Fruit fly (Drosophila melanogaster): Measurements from ENCODE around the gene grn.

grn gene

DNA sequence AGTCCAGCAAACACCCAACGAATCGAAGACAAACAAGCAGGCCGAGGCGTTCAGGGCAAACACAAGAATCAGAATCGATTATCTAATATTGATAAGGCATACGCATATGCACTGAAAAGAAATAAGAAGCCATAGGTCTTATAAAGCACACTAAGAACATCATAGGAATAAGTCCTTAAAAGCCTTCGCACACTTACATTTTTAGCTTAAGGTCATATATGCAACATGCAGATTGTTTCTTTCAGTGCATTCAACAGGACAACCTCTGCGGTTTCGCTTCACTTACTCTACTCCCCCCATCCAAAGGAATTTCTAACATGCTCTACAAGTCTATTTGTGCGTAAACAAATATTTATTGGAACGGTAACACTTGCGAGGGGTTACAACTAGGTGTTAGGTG lies 31.4 kb upstream of the grn start (continued):
- TF ChIP-seq Trl (optimal IDR thresholded peaks at IDR 0.05) = no peak
- peak; percentile 57 for TF ChIP-seq Trl (GFP tag; optimal IDR thresholded peaks at IDR 0.05)
- TF ChIP-seq Hr51 (GFP tag; optimal IDR thresholded peaks at IDR 0.05) = peak; percentile 16 to 22
- TF ChIP-seq az2 (GFP tag; optimal IDR thresholded peaks at IDR 0.05) = peak; percentile 72
- TF ChIP-seq sens-2 (GFP tag; IDR thresholded peaks at IDR 0.05) = peak; percentile 67
- TF ChIP-seq CG17361 (GFP tag; IDR thresholded peaks at IDR 0.05) = peak; percentile 62
- peak; percentile 10 for TF ChIP-seq Lhr (GFP tag; optimal IDR thresholded peaks at IDR 0.05)
- TF ChIP-seq HLH4C (GFP tag; IDR thresholded peaks at IDR 0.05; ENCODE audit: partially characterized antibody) = no peak
- TF ChIP-seq Antp (GFP tag; optimal IDR thresholded peaks at IDR 0.05) = peak; percentile 65
- peak; percentile 49 for TF ChIP-seq CG33557 (GFP tag; optimal IDR thresholded peaks at IDR 0.05)
- peak; percentile 74 for TF ChIP-seq nmo (GFP tag; optimal IDR thresholded peaks at IDR 0.05)
- TF ChIP-seq dpn (GFP tag; optimal IDR thresholded peaks at IDR 0.05) = peak; percentile 31 to 44
- TF ChIP-seq CG7556 (GFP tag; optimal IDR thresholded peaks at IDR 0.05) = peak; percentile 58
- TF ChIP-seq row (GFP tag; IDR thresholded peaks at IDR 0.05) = peak; percentile 67
- TF ChIP-seq Fer3 (tag; optimal IDR thresholded peaks at IDR 0.05) = peak; percentile 0
- TF ChIP-seq crp (GFP tag; optimal IDR thresholded peaks at IDR 0.05) = no peak
- TF ChIP-seq CG10462 (GFP tag; optimal IDR thresholded peaks at IDR 0.05) = peak; percentile 39
- TF ChIP-seq CG7786 (GFP tag; optimal IDR thresholded peaks at IDR 0.05) = peak; percentile 51
- TF ChIP-seq cas (GFP tag; IDR thresholded peaks at IDR 0.05) = no peak
- peak; percentile 57 for TF ChIP-seq fd96Cb (tag; optimal IDR thresholded peaks at IDR 0.05)
- TF ChIP-seq CG6791 (GFP tag; IDR thresholded peaks at IDR 0.05; ENCODE audit: partially characterized antibody) = no peak
- TF ChIP-seq mirr (GFP tag; optimal IDR thresholded peaks at IDR 0.05) = no peak
- TF ChIP-seq tup (GFP tag; optimal IDR thresholded peaks at IDR 0.05) = peak; percentile 8
- TF ChIP-seq CG4707 (GFP tag; optimal IDR thresholded peaks at IDR 0.05) = peak; percentile 3
- peak; percentile 67 for TF ChIP-seq CG8944 (GFP tag; optimal IDR thresholded peaks at IDR 0.05)
- TF ChIP-seq bsh (GFP tag; optimal IDR thresholded peaks at IDR 0.05) = peak in 1 of 2 experiments; percentile 84
- TF ChIP-seq Sry-β (GFP tag; optimal IDR thresholded peaks at IDR 0.05) = peak; percentile 8
- TF ChIP-seq CG4424 (GFP tag; optimal IDR thresholded peaks at IDR 0.05) = peak; percentile 51
- TF ChIP-seq lab (GFP tag; optimal IDR thresholded peaks at IDR 0.05) = peak; percentile 52
- TF ChIP-seq CG14441 (GFP tag; IDR thresholded peaks at IDR 0.05) = peak; percentile 51
- TF ChIP-seq CG10267 (tag; optimal IDR thresholded peaks at IDR 0.05) = peak; percentile 61
- no peak for TF ChIP-seq gcm (GFP tag; optimal IDR thresholded peaks at IDR 0.05)
- peak; percentile 34 for TF ChIP-seq CHES-1-like (GFP tag; optimal IDR thresholded peaks at IDR 0.05)
- TF ChIP-seq toy (GFP tag; IDR thresholded peaks at IDR 0.05) = no peak
- TF ChIP-seq stc (GFP tag; IDR thresholded peaks at IDR 0.05) = no peak
- TF ChIP-seq sens (GFP tag) = peak; percentile 96
- peak; percentile 44; the same call in 1 of the 2 replicates for TF ChIP-seq ap (GFP tag; IDR thresholded peaks at IDR 0.05)
- no peak for TF ChIP-seq eyg (GFP tag; optimal IDR thresholded peaks at IDR 0.05)
- peak; percentile 51 for TF ChIP-seq D19A (tag; optimal IDR thresholded peaks at IDR 0.05)
- no peak for TF ChIP-seq zen2 (GFP tag; IDR thresholded peaks at IDR 0.05; ENCODE audit: partially characterized antibody)
- TF ChIP-seq ttk (GFP tag; IDR thresholded peaks at IDR 0.05) = peak; percentile 24; the same call in 1 of the 2 replicates
- TF ChIP-seq cato (GFP tag; optimal IDR thresholded peaks at IDR 0.05; ENCODE audit: borderline replicate concordance) = peak; percentile 40
- TF ChIP-seq da (GFP tag; optimal IDR thresholded peaks at IDR 0.05) = no peak
- peak; percentile 49 for TF ChIP-seq CG1529 (GFP tag; optimal IDR thresholded peaks at IDR 0.05)
- peak; percentile 43; the same call in 1 of the 2 replicates for TF ChIP-seq sim (GFP tag; IDR thresholded peaks at IDR 0.05)
- peak; percentile 28 for TF ChIP-seq HLH54F (GFP tag; optimal IDR thresholded peaks at IDR 0.05)
- TF ChIP-seq CG9215 (GFP tag; IDR thresholded peaks at IDR 0.05) = 0 out of 2 replicates have a peak, but pooled peaks have one; percentile 5
- TF ChIP-seq CG18764 (GFP tag; optimal IDR thresholded peaks at IDR 0.05) = peak; percentile 28
- peak; percentile 48 for TF ChIP-seq lmd (GFP tag; IDR thresholded peaks at IDR 0.05)
- TF ChIP-seq E2f2 (GFP tag; IDR thresholded peaks at IDR 0.05) = peak; percentile 20; the same call in 1 of the 2 replicates
- TF ChIP-seq BtbVII (GFP tag; optimal IDR thresholded peaks at IDR 0.05) = peak; percentile 2

All from whole organism, embryonic.